Worm (Caenorhabditis elegans): ENCODE data around the gene uda-1.
A peak's percentile ranks its signal among the peaks of the same experiment; 100 is the strongest.

DNA sequence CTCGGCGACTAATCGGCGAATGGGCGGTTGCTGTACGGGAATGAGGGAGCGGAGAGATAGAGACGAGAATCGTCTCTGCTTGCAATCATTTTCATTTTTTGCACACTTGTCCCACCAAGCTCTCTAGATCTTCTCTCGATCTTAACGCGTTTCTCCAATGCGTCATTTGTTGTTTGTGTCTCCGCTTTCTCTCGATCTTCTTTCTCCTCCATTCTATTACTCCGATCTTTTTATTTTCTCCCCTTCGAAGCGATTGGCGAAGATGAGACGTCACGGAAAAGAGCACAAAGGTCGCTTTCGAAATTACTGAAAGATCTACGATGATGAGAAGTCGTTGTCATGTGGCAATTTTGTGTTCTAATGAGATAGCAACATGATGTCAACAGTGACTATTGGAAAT is 45.9 kb upstream of the uda-1 start:
- TF ChIP-seq unc-39 (tag; optimal IDR thresholded peaks at IDR 0.05) (no peak), nhr-12 (tag; optimal IDR thresholded peaks at IDR 0.05) (no peak), lin-32 (GFP tag; optimal IDR thresholded peaks at IDR 0.05) (no peak), M03D4.4 (tag; optimal IDR thresholded peaks at IDR 0.05) (no peak), unc-62 (GFP tag; optimal IDR thresholded peaks at IDR 0.05) (peak; percentile 66)

Data from whole organism, mixed stage, embryonic.